Worm (Caenorhabditis elegans) whole organism, mixed stage, embryonic: ENCODE results near the gene cwp-2.

ENCODE experiments used
- M03D4.4 ChIP-seq: sonication (generic microtip); optimal IDR thresholded peaks from 2 replicates; lab custom pipeline; 2017; ENCODE audit warnings: mild to moderate bottlenecking, missing genetic modification characterization, missing compliant biosample characterization
- bed-3 ChIP-seq: fragments of 200-800 bp; sonication (Bioruptor generic); optimal IDR thresholded peaks from 3 replicates; lab custom pipeline; 2018; ENCODE audit warnings: mild to moderate bottlenecking, missing genetic modification characterization, moderate library complexity, missing compliant biosample characterization
- blmp-1 ChIP-seq: fragments of 150-350 bp; optimal IDR thresholded peaks from 2 replicates; lab custom pipeline; 2014; ENCODE audit warnings: missing biosample characterization, missing genetic modification characterization
- ceh-83 ChIP-seq: fragments of 200-800 bp; sonication (Bioruptor generic); optimal IDR thresholded peaks from 2 replicates; lab custom pipeline; 2018; ENCODE audit warnings: mild to moderate bottlenecking, missing genetic modification characterization, missing compliant biosample characterization
- ces-1 ChIP-seq: fragments of 150-350 bp; optimal IDR thresholded peaks from 2 replicates; lab custom pipeline; 2014; ENCODE audit warnings: missing biosample characterization, missing genetic modification reagents, missing genetic modification characterization
- cnd-1 ChIP-seq: fragments of 200-800 bp; sonication (Bioruptor generic); optimal IDR thresholded peaks from 2 replicates; lab custom pipeline; 2018; ENCODE audit warnings: mild to moderate bottlenecking, missing genetic modification characterization, missing compliant biosample characterization
- drap-1 ChIP-seq: fragments of 200-800 bp; sonication (Bioruptor generic); optimal IDR thresholded peaks from 3 replicates; lab custom pipeline; 2018; ENCODE audit warnings: mild to moderate bottlenecking, missing genetic modification characterization, missing compliant biosample characterization
- elt-3 ChIP-seq: fragments of 150-350 bp; optimal IDR thresholded peaks from 2 replicates; lab custom pipeline; 2014; ENCODE audit warnings: missing biosample characterization, missing genetic modification characterization
- flh-1 ChIP-seq: fragments of 200-800 bp; sonication (Bioruptor generic); optimal IDR thresholded peaks from 2 replicates; lab custom pipeline; 2018; ENCODE audit warnings: mild to moderate bottlenecking, missing genetic modification characterization, moderate library complexity, missing compliant biosample characterization
- ham-2 ChIP-seq: fragments of 200-800 bp; sonication (Bioruptor generic); optimal IDR thresholded peaks from 2 replicates; lab custom pipeline; 2018; ENCODE audit warnings: mild to moderate bottlenecking, missing genetic modification characterization, missing compliant biosample characterization
- hlh-1 ChIP-seq: fragments of 150-350 bp; optimal IDR thresholded peaks from 2 replicates; lab custom pipeline; 2014; ENCODE audit warnings: missing biosample characterization, missing genetic modification reagents, missing genetic modification characterization
- lin-13 ChIP-seq: fragments of 150-350 bp; optimal IDR thresholded peaks from 2 replicates; lab custom pipeline; 2014; ENCODE audit warnings: missing biosample characterization, missing genetic modification characterization
- lin-32 ChIP-seq: fragments of 200-800 bp; sonication (Bioruptor generic); optimal IDR thresholded peaks from 2 replicates; lab custom pipeline; 2018; ENCODE audit warnings: mild to moderate bottlenecking, missing genetic modification characterization, missing compliant biosample characterization
- lsy-2 ChIP-seq: fragments of 150-350 bp; optimal IDR thresholded peaks from 2 replicates; lab custom pipeline; 2014; ENCODE audit warnings: missing biosample characterization, missing genetic modification characterization
- mab-5 ChIP-seq: fragments of 150-350 bp; optimal IDR thresholded peaks from 2 replicates; lab custom pipeline; 2014; ENCODE audit warnings: missing biosample characterization, missing genetic modification characterization
- mep-1 ChIP-seq: fragments of 150-350 bp; optimal IDR thresholded peaks from 2 replicates; lab custom pipeline; 2017; ENCODE audit warnings: missing biosample characterization, missing genetic modification reagents, missing genetic modification characterization, inconsistent platforms
- mls-2 ChIP-seq: sonication (generic microtip); optimal IDR thresholded peaks from 2 replicates; lab custom pipeline; 2016; ENCODE audit warnings: mild to moderate bottlenecking, missing genetic modification characterization, moderate library complexity, missing compliant biosample characterization
- nhr-12 ChIP-seq: fragments of 150-350 bp; optimal IDR thresholded peaks from 2 replicates; lab custom pipeline; 2014; ENCODE audit warnings: missing biosample characterization, missing genetic modification characterization
- nhr-2 ChIP-seq: fragments of 150-350 bp; optimal IDR thresholded peaks from 2 replicates; lab custom pipeline; 2014; ENCODE audit warnings: missing biosample characterization, missing genetic modification characterization
- nhr-237 ChIP-seq: fragments of 150-350 bp; optimal IDR thresholded peaks from 2 replicates; lab custom pipeline; 2014; ENCODE audit warnings: missing biosample characterization, missing genetic modification characterization
- nhr-28 ChIP-seq: fragments of 150-350 bp; optimal IDR thresholded peaks from 2 replicates; lab custom pipeline; 2014; ENCODE audit warnings: missing biosample characterization, missing genetic modification characterization
- nhr-76 ChIP-seq: sonication (generic microtip); optimal IDR thresholded peaks from 2 replicates; lab custom pipeline; 2017; ENCODE audit warnings: missing biosample characterization, missing genetic modification characterization
- pha-4 ChIP-seq: fragments of 150-350 bp; optimal IDR thresholded peaks from 2 replicates; lab custom pipeline; 2018; ENCODE audit warnings: missing biosample characterization, missing genetic modification reagents, missing genetic modification characterization
- sem-2 ChIP-seq: fragments of 200-800 bp; sonication (Bioruptor generic); optimal IDR thresholded peaks from 2 replicates; lab custom pipeline; 2018; ENCODE audit warnings: mild to moderate bottlenecking, missing genetic modification characterization, missing compliant biosample characterization
- snpc-4 ChIP-seq: fragments of 150-350 bp; optimal IDR thresholded peaks from 2 replicates; lab custom pipeline; 2014; ENCODE audit warnings: missing biosample characterization, missing genetic modification characterization
- sptf-1 ChIP-seq: sonication (generic microtip); optimal IDR thresholded peaks from 2 replicates; lab custom pipeline; 2017; ENCODE audit warnings: mild to moderate bottlenecking, missing genetic modification characterization, moderate library complexity, missing compliant biosample characterization
- unc-120 ChIP-seq: sonication (generic microtip); optimal IDR thresholded peaks from 2 replicates; lab custom pipeline; 2017; ENCODE audit warnings: missing genetic modification characterization, missing compliant biosample characterization; ENCODE audit not compliant: poor library complexity, severe bottlenecking
- unc-39 ChIP-seq: fragments of 150-350 bp; optimal IDR thresholded peaks from 2 replicates; lab custom pipeline; 2014; ENCODE audit warnings: missing biosample characterization, missing genetic modification characterization
- zip-8 ChIP-seq: fragments of 150-350 bp; optimal IDR thresholded peaks from 2 replicates; lab custom pipeline; 2014; ENCODE audit warnings: missing biosample characterization, missing genetic modification characterization
- ztf-11 ChIP-seq: fragments of 150-350 bp; optimal IDR thresholded peaks from 2 replicates; lab custom pipeline; 2014; ENCODE audit warnings: missing biosample characterization, missing genetic modification characterization

cwp-2 gene

DNA sequence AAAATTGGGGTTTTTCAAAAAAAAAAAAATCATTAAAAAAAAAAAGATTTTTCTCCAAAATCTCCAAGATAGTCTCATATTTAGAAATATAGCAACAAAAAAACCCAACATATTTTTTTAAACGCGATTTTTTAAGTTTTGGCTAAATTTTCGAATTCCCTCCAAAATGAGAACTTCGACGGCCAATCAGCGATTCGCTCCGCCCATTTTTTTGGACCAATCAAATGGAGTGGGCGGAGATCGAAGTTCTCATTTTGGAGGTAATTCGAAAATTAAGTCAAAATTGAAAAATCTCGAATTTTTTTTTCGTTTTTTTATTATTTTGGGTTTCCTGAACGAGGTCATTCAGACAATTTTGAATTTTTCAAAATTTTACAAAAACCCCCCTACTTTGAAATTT lies 28.6 kb downstream of the cwp-2 start:
- TF ChIP-seq unc-39 (tag; lab: Kevin White, UChicago) = no peak
- TF ChIP-seq mab-5 (tag; lab: Kevin White, UChicago) = no peak
- TF ChIP-seq nhr-237 = no peak
- TF ChIP-seq lin-13 = no peak
- no peak for TF ChIP-seq ztf-11 (tag; lab: Kevin White, UChicago)
- TF ChIP-seq unc-120 (tag; lab: Kevin White, UChicago) = no peak
- no peak for TF ChIP-seq pha-4 (tag; lab: Kevin White, UChicago)
- no peak for TF ChIP-seq mls-2
- no peak for TF ChIP-seq ces-1 (GFP tag; lab: Kevin White, UChicago)
- no peak for TF ChIP-seq bed-3 (GFP tag; lab: Kevin White, UChicago)
- no peak for TF ChIP-seq M03D4.4 (tag; lab: Kevin White, UChicago)

DNA sequence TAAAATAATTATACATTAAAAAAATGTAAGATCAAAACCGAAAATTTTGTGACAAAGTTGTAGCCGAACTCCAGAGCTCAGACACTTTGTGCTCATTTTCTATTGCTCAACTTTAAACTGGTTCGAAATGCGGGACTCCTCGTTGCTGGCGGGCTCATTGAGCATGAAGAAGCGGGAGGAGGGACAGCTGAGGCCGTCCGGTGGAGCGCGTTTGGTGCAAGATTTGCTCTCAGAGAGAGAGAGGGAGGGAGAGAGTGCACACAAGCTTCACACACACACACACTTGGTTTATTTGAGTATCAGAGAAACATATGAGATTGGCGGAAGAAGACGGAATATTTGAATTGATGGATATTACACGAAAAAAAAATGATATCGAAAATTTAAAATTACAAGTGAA lies 31.8 kb downstream of the cwp-2 start:
- TF ChIP-seq pha-4 (tag; lab: Kevin White, UChicago) (peak; percentile 17), M03D4.4 (tag; lab: Kevin White, UChicago) (peak; percentile 51), nhr-2 (no peak), mab-5 (tag; lab: Kevin White, UChicago) (no peak), hlh-1 (tag; lab: Kevin White, UChicago) (peak; percentile 89), lin-32 (GFP tag; lab: Kevin White, UChicago) (no peak), sptf-1 (tag; lab: Kevin White, UChicago) (no peak), ces-1 (GFP tag; lab: Kevin White, UChicago) (peak; percentile 9), ztf-11 (tag; lab: Kevin White, UChicago) (no peak), cnd-1 (tag; lab: Kevin White, UChicago) (peak; percentile 35), flh-1 (GFP tag; lab: Kevin White, UChicago) (no peak), zip-8 (no peak), nhr-76 (no peak), drap-1 (peak; percentile 50), mls-2 (peak; percentile 25), nhr-237 (no peak), ham-2 (GFP tag; lab: Kevin White, UChicago) (no peak), lin-13 (peak; percentile 56), mep-1 (peak; percentile 70), bed-3 (GFP tag; lab: Kevin White, UChicago) (no peak), lsy-2 (tag; lab: Kevin White, UChicago) (peak; percentile 40), ceh-83 (GFP tag; lab: Kevin White, UChicago) (no peak), unc-120 (tag; lab: Kevin White, UChicago) (peak; percentile 19)

DNA sequence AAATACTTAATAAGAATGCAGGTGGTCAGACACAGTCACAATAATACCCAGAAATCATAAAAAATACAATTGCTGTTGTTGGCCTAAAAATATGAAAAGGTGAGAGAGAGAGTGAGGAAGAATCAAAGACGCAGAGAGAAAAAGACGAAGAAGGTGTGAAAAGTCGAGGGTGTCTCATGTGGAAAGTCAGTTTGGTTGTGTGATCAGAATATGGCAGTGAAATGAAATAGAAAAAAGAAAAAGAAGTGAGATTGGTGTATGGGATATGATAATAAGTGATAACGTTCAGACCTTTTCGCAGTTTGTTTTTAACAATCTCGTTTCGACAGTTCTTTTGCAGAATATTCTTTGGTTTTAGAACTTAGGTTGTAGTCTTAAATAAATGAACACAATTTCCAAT lies 35.6 kb downstream of the cwp-2 start:
- TF ChIP-seq snpc-4 = no peak
- TF ChIP-seq ceh-83 (GFP tag; lab: Kevin White, UChicago) = no peak
- no peak for TF ChIP-seq blmp-1 (tag; lab: Kevin White, UChicago)
- no peak for TF ChIP-seq unc-39 (tag; lab: Kevin White, UChicago)
- TF ChIP-seq pha-4 (tag; lab: Kevin White, UChicago) = no peak
- no peak for TF ChIP-seq nhr-2
- no peak for TF ChIP-seq lsy-2 (tag; lab: Kevin White, UChicago)
- no peak for TF ChIP-seq ham-2 (GFP tag; lab: Kevin White, UChicago)
- no peak for TF ChIP-seq mab-5 (tag; lab: Kevin White, UChicago)
- TF ChIP-seq nhr-12 (tag; lab: Kevin White, UChicago) = no peak
- no peak for TF ChIP-seq elt-3 (tag; lab: Kevin White, UChicago)
- TF ChIP-seq nhr-76 = no peak
- TF ChIP-seq nhr-28 (tag; lab: Kevin White, UChicago) = no peak
- no peak for TF ChIP-seq mls-2

DNA sequence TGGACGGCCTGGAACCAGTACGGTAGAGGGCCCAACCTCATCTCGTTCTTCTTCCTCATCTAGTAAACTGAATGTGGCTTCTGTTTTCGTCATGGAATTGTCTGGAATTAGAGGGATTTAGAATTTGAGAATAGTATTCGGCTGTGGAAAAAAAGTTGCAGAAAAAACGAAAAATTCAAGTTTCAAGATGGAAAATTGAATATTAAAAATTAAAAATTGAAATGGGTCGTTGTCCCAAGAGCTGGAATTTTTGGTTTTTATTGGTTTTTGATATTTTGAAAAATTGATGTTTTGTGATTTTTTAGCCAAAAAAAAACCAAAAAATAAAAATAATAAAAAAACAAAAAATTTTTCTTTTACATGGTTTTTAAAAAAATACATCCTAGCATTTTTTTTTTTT lies 36.6 kb downstream of the cwp-2 start, which contains the start of gene R02F11.3:
R02F11.3 (minus strand) TSS at position 101 of the 400 bp plus-strand sequence.
- no peak for TF ChIP-seq sem-2 (GFP tag; lab: Kevin White, UChicago)
- TF ChIP-seq, all 35 proteins: peak for 0

DNA sequence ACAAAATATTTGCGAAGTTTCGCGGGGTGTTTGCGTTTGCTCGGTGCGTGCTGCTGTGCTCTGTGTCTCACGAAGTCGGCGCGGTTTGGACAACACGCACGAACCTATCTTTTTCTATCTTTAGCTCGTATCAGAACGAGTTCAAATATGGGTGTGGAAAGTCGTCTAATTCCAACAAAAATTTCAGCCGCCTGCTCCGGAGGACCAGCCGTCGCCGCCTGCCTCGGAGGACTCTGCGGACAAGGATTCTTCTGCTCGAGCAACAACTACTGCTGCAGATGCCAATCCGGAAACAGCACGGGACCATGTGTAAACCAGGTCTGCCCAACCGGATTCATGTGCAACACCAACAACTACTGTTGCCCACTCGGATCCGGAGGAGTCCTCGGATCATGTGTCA lies 40.5 kb downstream of the cwp-2 start:
- TF ChIP-seq snpc-4 = no peak
- no peak for TF ChIP-seq lin-13
- no peak for TF ChIP-seq nhr-76
- TF ChIP-seq bed-3 (GFP tag; lab: Kevin White, UChicago) = no peak
- no peak for TF ChIP-seq sptf-1 (tag; lab: Kevin White, UChicago)
- TF ChIP-seq hlh-1 (tag; lab: Kevin White, UChicago) = no peak

DNA sequence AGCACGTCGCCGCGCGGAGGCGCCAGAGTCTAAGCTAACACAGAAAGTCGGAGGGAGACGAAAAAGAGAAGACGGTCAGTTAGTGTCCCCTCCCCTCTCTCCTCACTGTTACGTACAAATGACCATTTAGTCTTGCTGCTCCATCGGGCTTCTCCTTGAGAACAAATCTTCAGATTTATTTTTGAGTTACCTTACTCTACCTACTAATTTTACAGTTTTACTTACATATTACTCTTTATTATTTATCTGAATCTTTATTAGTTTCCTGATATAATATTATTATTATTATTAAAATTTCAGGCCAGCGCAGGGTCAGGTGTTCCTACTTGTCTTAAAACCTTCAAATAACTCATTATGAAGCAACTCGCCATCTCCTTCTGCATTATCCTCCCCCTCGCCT lies 41.6 kb downstream of the cwp-2 start, which contains the start of gene R02F11.1:
R02F11.1 (plus strand) TSS at position 301 of the 400 bp plus-strand sequence.
- TF ChIP-seq nhr-76 = no peak
- no peak for TF ChIP-seq mls-2
- TF ChIP-seq ham-2 (GFP tag; lab: Kevin White, UChicago) = no peak
- no peak for TF ChIP-seq unc-39 (tag; lab: Kevin White, UChicago)
- TF ChIP-seq lin-32 (GFP tag; lab: Kevin White, UChicago) = no peak
- TF ChIP-seq nhr-28 (tag; lab: Kevin White, UChicago) = no peak
- TF ChIP-seq hlh-1 (tag; lab: Kevin White, UChicago) = no peak
- no peak for TF ChIP-seq mab-5 (tag; lab: Kevin White, UChicago)
- no peak for TF ChIP-seq ceh-83 (GFP tag; lab: Kevin White, UChicago)
- TF ChIP-seq lin-13 = no peak
- TF ChIP-seq ztf-11 (tag; lab: Kevin White, UChicago) = no peak
